Fruit fly (Drosophila melanogaster): Measurements from ENCODE around the gene Osi7.
A peak's percentile ranks its signal among the peaks of the same experiment; 100 is the strongest.

DNA sequence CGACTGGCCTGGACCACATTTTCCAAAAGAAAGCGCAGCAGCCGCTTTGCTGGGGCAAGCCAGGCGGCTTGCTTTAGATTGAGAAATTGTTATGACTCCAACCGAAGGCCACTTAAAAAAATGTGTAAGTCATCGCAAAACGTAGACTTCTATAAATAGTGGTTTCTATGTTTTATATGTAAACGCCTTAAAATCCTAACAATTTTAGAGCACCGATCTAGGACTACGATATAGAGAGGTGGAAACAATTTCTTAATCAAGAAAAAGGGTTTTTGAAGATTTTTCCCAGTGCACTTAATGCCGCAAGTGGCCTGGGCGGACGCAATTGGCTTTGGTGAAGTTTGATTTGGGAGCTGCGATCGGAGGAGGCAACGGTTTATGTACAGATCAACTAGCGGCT lies 34.6 kb upstream of the Osi7 start:
- TF ChIP-seq Pif1B (GFP tag; optimal IDR thresholded peaks at IDR 0.05) = peak; percentile 41
- TF ChIP-seq CG34367 (tag; optimal IDR thresholded peaks at IDR 0.05) = no peak
- TF ChIP-seq CG10348 (GFP tag; IDR thresholded peaks at IDR 0.05) = no peak
- peak; percentile 84 for TF ChIP-seq CG14655 (GFP tag; optimal IDR thresholded peaks at IDR 0.05)
- no peak for TF ChIP-seq CG15710 (tag; optimal IDR thresholded peaks at IDR 0.05)
- peak; percentile 18 for TF ChIP-seq CG17806 (tag; optimal IDR thresholded peaks at IDR 0.05)
- no peak for TF ChIP-seq Snoo (tag; optimal IDR thresholded peaks at IDR 0.05)
- TF ChIP-seq EcR (GFP tag; optimal IDR thresholded peaks at IDR 0.05) = no peak
- TF ChIP-seq CG4496 (GFP tag; IDR thresholded peaks at IDR 0.05) = peak; percentile 80
- no peak for TF ChIP-seq gl (tag; optimal IDR thresholded peaks at IDR 0.05)
- peak; percentile 88 for TF ChIP-seq Ets98B (GFP tag; IDR thresholded peaks at IDR 0.05)
- TF ChIP-seq CG8301 (tag; optimal IDR thresholded peaks at IDR 0.05) = peak; percentile 91
- TF ChIP-seq CG32121 (GFP tag; IDR thresholded peaks at IDR 0.05) = peak; percentile 76

Measured in whole organism, pupa.